Comparison of ENCODE assay signal across 1 fruit fly cellular context in genomic region chr3R:4394654-4395581, dm6.
TF ChIP-seq lines count a peak whose summit lies in the region.

No protein-coding gene starts in this region.

TF ChIP-seq in whole organism, embryonic, 481 proteins besides CTCF, POLR2A, EP300 and RAD21 (continued from another document and continues in another):
- peak; percentile 66 for TF ChIP-seq CG6683 (GFP tag; optimal IDR thresholded peaks at IDR 0.05; lab: Kevin White, UChicago)
- TF ChIP-seq CG2199 (GFP tag; IDR thresholded peaks at IDR 0.05; lab: Robert Waterston, UW), result peak; percentile 91; the same call in 2 of the 3 replicates
- peak; percentile 92 for TF ChIP-seq CG7786 (GFP tag; optimal IDR thresholded peaks at IDR 0.05; lab: Kevin White, UChicago)
- TF ChIP-seq CG5953 (GFP tag; IDR thresholded peaks at IDR 0.05; lab: Robert Waterston, UW), result peak; percentile 85
- TF ChIP-seq CG4854 (GFP tag; optimal IDR thresholded peaks at IDR 0.05; lab: Kevin White, UChicago), result peak; percentile 80
- peak; percentile 68 for TF ChIP-seq CG7987 (GFP tag; optimal IDR thresholded peaks at IDR 0.05; lab: Kevin White, UChicago)
- TF ChIP-seq CG3838 (GFP tag; optimal IDR thresholded peaks at IDR 0.05; lab: Kevin White, UChicago), result peak; percentile 7
- TF ChIP-seq Adf1 (GFP tag; IDR thresholded peaks at IDR 0.05; lab: Robert Waterston, UW), result peak; percentile 53
- peak; percentile 97 for TF ChIP-seq CG12769 (tag; optimal IDR thresholded peaks at IDR 0.05; lab: Kevin White, UChicago)
- peak; percentile 76 for TF ChIP-seq nerfin-1 (tag; optimal IDR thresholded peaks at IDR 0.05; lab: Kevin White, UChicago)
- peak; percentile 56 for TF ChIP-seq cg (GFP tag; optimal IDR thresholded peaks at IDR 0.05; lab: Kevin White, UChicago)
- peak; percentile 77 for TF ChIP-seq CG4424 (GFP tag; optimal IDR thresholded peaks at IDR 0.05; lab: Kevin White, UChicago)
- peak; percentile 89 for TF ChIP-seq pb (GFP tag; optimal IDR thresholded peaks at IDR 0.05; lab: Kevin White, UChicago)
- peak; percentile 94 for TF ChIP-seq dysf (GFP tag; IDR thresholded peaks at IDR 0.05; lab: Robert Waterston, UW)
- TF ChIP-seq CG12155 (GFP tag; optimal IDR thresholded peaks at IDR 0.05; lab: Kevin White, UChicago), result peak; percentile 84
- TF ChIP-seq CG16813 (GFP tag; IDR thresholded peaks at IDR 0.05; lab: Robert Waterston, UW; ENCODE audit: partially characterized antibody), result no peak
- peak; percentile 80 for TF ChIP-seq CHES-1-like (GFP tag; optimal IDR thresholded peaks at IDR 0.05; lab: Kevin White, UChicago)
- TF ChIP-seq kay (GFP tag; optimal IDR thresholded peaks at IDR 0.05; lab: Kevin White, UChicago), result peak; percentile 76
- TF ChIP-seq CG8359 (GFP tag; optimal IDR thresholded peaks at IDR 0.05; lab: Kevin White, UChicago; ENCODE audit: borderline replicate concordance), result peak; percentile 65
- TF ChIP-seq CG17328 (GFP tag; IDR thresholded peaks at IDR 0.05; lab: Robert Waterston, UW), result peak; percentile 84
- TF ChIP-seq Hsf (GFP tag; optimal IDR thresholded peaks at IDR 0.05; lab: Kevin White, UChicago), result peak; percentile 91
- TF ChIP-seq Hr51 (GFP tag; optimal IDR thresholded peaks at IDR 0.05; lab: Kevin White, UChicago), result peak; percentile 76 to 93
- peak; percentile 78 for TF ChIP-seq CG15514 (GFP tag; optimal IDR thresholded peaks at IDR 0.05; lab: Kevin White, UChicago)
- peak; percentile 83 for TF ChIP-seq Aef1 (GFP tag; IDR thresholded peaks at IDR 0.05; lab: Robert Waterston, UW)
- peak; percentile 92 for TF ChIP-seq CG10274 (GFP tag; optimal IDR thresholded peaks at IDR 0.05; lab: Kevin White, UChicago)
- TF ChIP-seq CG2889 (GFP tag; IDR thresholded peaks at IDR 0.05; lab: Robert Waterston, UW), result peak; percentile 77; the same call in 2 of the 3 replicates
- peak; percentile 71 for TF ChIP-seq NFAT (GFP tag; IDR thresholded peaks at IDR 0.05; lab: Robert Waterston, UW)
- TF ChIP-seq CG32772 (GFP tag; IDR thresholded peaks at IDR 0.05; lab: Robert Waterston, UW), result peak; percentile 86
- peak; percentile 82 for TF ChIP-seq Dad (GFP tag; optimal IDR thresholded peaks at IDR 0.05; lab: Kevin White, UChicago)
- TF ChIP-seq Ptx1 (GFP tag; IDR thresholded peaks at IDR 0.05; lab: Robert Waterston, UW), result peak; percentile 91
- TF ChIP-seq Drgx (GFP tag; IDR thresholded peaks at IDR 0.05; lab: Robert Waterston, UW), result peak; percentile 95
- TF ChIP-seq kah (GFP tag; optimal IDR thresholded peaks at IDR 0.05; lab: Kevin White, UChicago), result peak; percentile 57
- TF ChIP-seq ato (GFP tag; IDR thresholded peaks at IDR 0.05; lab: Robert Waterston, UW; ENCODE audit: partially characterized antibody), result no peak
- TF ChIP-seq sim (GFP tag; IDR thresholded peaks at IDR 0.05; lab: Robert Waterston, UW), result peak; percentile 26; the same call in 1 of the 2 replicates
- peak; percentile 84 for TF ChIP-seq chif (GFP tag; optimal IDR thresholded peaks at IDR 0.05; lab: Kevin White, UChicago)
- TF ChIP-seq CG6813 (GFP tag; optimal IDR thresholded peaks at IDR 0.05; lab: Kevin White, UChicago), result peak; percentile 78
- TF ChIP-seq CG1792 (GFP tag; optimal IDR thresholded peaks at IDR 0.05; lab: Kevin White, UChicago), result peak; percentile 90
- TF ChIP-seq HLH54F (GFP tag; optimal IDR thresholded peaks at IDR 0.05; lab: Kevin White, UChicago), result peak; percentile 88
- TF ChIP-seq grn (GFP tag; optimal IDR thresholded peaks at IDR 0.05; lab: Kevin White, UChicago), result peak; percentile 89
- TF ChIP-seq Dp (GFP tag; optimal IDR thresholded peaks at IDR 0.05; lab: Kevin White, UChicago), result no peak
- peak; percentile 75 for TF ChIP-seq CG13296 (GFP tag; optimal IDR thresholded peaks at IDR 0.05; lab: Kevin White, UChicago)
- TF ChIP-seq D19B (GFP tag; optimal IDR thresholded peaks at IDR 0.05; lab: Kevin White, UChicago), result peak; percentile 69
- TF ChIP-seq CG13287 (GFP tag; IDR thresholded peaks at IDR 0.05; lab: Robert Waterston, UW; ENCODE audit: partially characterized antibody), result 0 out of 2 replicates have a peak, but pooled peaks have one; percentile 16
- peak; percentile 88 for TF ChIP-seq CG17359 (tag; optimal IDR thresholded peaks at IDR 0.05; lab: Kevin White, UChicago)
- peak; percentile 88 for TF ChIP-seq Fer3 (tag; optimal IDR thresholded peaks at IDR 0.05; lab: Kevin White, UChicago)
- peak; percentile 77 for TF ChIP-seq sug (tag; optimal IDR thresholded peaks at IDR 0.05; lab: Kevin White, UChicago)
- TF ChIP-seq Nf-YB (GFP tag; optimal IDR thresholded peaks at IDR 0.05; lab: Kevin White, UChicago), result peak; percentile 60
- TF ChIP-seq CG1832 (GFP tag; optimal IDR thresholded peaks at IDR 0.05; lab: Kevin White, UChicago), result no peak
- TF ChIP-seq CG6254 (GFP tag; optimal IDR thresholded peaks at IDR 0.05; lab: Kevin White, UChicago), result peak; percentile 77
- no peak for TF ChIP-seq D (optimal IDR thresholded peaks at IDR 0.05; lab: Kevin White, UChicago)
- peak; percentile 76 for TF ChIP-seq D (GFP tag; optimal IDR thresholded peaks at IDR 0.05; lab: Kevin White, UChicago)
- peak; percentile 88 for TF ChIP-seq bab2 (GFP tag; optimal IDR thresholded peaks at IDR 0.05; lab: Kevin White, UChicago)
- no peak for TF ChIP-seq zen2 (GFP tag; IDR thresholded peaks at IDR 0.05; lab: Robert Waterston, UW; ENCODE audit: partially characterized antibody)
- peak; percentile 57 for TF ChIP-seq twi (tag; optimal IDR thresholded peaks at IDR 0.05; lab: Kevin White, UChicago)
- TF ChIP-seq CG13775 (GFP tag; optimal IDR thresholded peaks at IDR 0.05; lab: Kevin White, UChicago), result peak; percentile 72
- TF ChIP-seq CG7745 (tag; optimal IDR thresholded peaks at IDR 0.05; lab: Kevin White, UChicago), result no peak
- TF ChIP-seq fd96Cb (tag; optimal IDR thresholded peaks at IDR 0.05; lab: Kevin White, UChicago), result peak; percentile 84
- TF ChIP-seq Rx (GFP tag; IDR thresholded peaks at IDR 0.05; lab: Robert Waterston, UW), result peak; percentile 85
- TF ChIP-seq Xrp1 (GFP tag; IDR thresholded peaks at IDR 0.05; lab: Robert Waterston, UW), result peak; percentile 84
- peak; percentile 86 to 91 for TF ChIP-seq dpn (GFP tag; optimal IDR thresholded peaks at IDR 0.05; lab: Kevin White, UChicago)
- TF ChIP-seq inv (GFP tag; IDR thresholded peaks at IDR 0.05; lab: Robert Waterston, UW; ENCODE audit: partially characterized antibody), result no peak
- peak; percentile 71 for TF ChIP-seq Abd-B (GFP tag; optimal IDR thresholded peaks at IDR 0.05; lab: Kevin White, UChicago)
- peak; percentile 79 for TF ChIP-seq CG7556 (GFP tag; optimal IDR thresholded peaks at IDR 0.05; lab: Kevin White, UChicago)
- TF ChIP-seq Hr39 (optimal IDR thresholded peaks at IDR 0.05; lab: Kevin White, UChicago), result no peak
- TF ChIP-seq CG17361 (GFP tag; IDR thresholded peaks at IDR 0.05; lab: Robert Waterston, UW), result peak; percentile 83
- TF ChIP-seq CG8478 (optimal IDR thresholded peaks at IDR 0.05; lab: Kevin White, UChicago), result no peak
- peak; percentile 76; the same call in 1 of the 2 replicates for TF ChIP-seq ara (GFP tag; IDR thresholded peaks at IDR 0.05; lab: Robert Waterston, UW)
- TF ChIP-seq ttk (GFP tag; IDR thresholded peaks at IDR 0.05; lab: Robert Waterston, UW), result peak; percentile 85
- peak; percentile 75 for TF ChIP-seq CG10543 (GFP tag; optimal IDR thresholded peaks at IDR 0.05; lab: Kevin White, UChicago)
- TF ChIP-seq row (GFP tag; IDR thresholded peaks at IDR 0.05; lab: Robert Waterston, UW), result peak; percentile 96
- TF ChIP-seq CG17612 (GFP tag; IDR thresholded peaks at IDR 0.05; lab: Robert Waterston, UW), result peak; percentile 48; the same call in 1 of the 2 replicates
- no peak for TF ChIP-seq Lpt (GFP tag; optimal IDR thresholded peaks at IDR 0.05; lab: Kevin White, UChicago)
- peak; percentile 87 for TF ChIP-seq HLH3B (GFP tag; IDR thresholded peaks at IDR 0.05; lab: Robert Waterston, UW)
- peak; percentile 52 for TF ChIP-seq CG4707 (GFP tag; optimal IDR thresholded peaks at IDR 0.05; lab: Kevin White, UChicago)
- TF ChIP-seq Trl (optimal IDR thresholded peaks at IDR 0.05; lab: Kevin White, UChicago), result no peak
- peak; percentile 87 for TF ChIP-seq Trl (GFP tag; optimal IDR thresholded peaks at IDR 0.05; lab: Kevin White, UChicago)
- TF ChIP-seq insv (GFP tag; optimal IDR thresholded peaks at IDR 0.05; lab: Kevin White, UChicago), result no peak
- TF ChIP-seq ind (GFP tag; optimal IDR thresholded peaks at IDR 0.05; lab: Kevin White, UChicago), result peak; percentile 91
- peak; percentile 90 for TF ChIP-seq Antp (GFP tag; optimal IDR thresholded peaks at IDR 0.05; lab: Kevin White, UChicago)
- TF ChIP-seq CG18011 (GFP tag; optimal IDR thresholded peaks at IDR 0.05; lab: Kevin White, UChicago), result peak; percentile 68
- TF ChIP-seq sd (tag; optimal IDR thresholded peaks at IDR 0.05; lab: Kevin White, UChicago), result no peak
- TF ChIP-seq ken (GFP tag; IDR thresholded peaks at IDR 0.05; lab: Robert Waterston, UW), result peak; percentile 86
- no peak for TF ChIP-seq Stat92E (GFP tag; optimal IDR thresholded peaks at IDR 0.05; lab: Kevin White, UChicago)
- peak; percentile 79 for TF ChIP-seq Atf-2 (GFP tag; optimal IDR thresholded peaks at IDR 0.05; lab: Kevin White, UChicago)
- peak; percentile 54 for TF ChIP-seq CG14965 (GFP tag; optimal IDR thresholded peaks at IDR 0.05; lab: Kevin White, UChicago; ENCODE audit: borderline replicate concordance)
- TF ChIP-seq CG9609 (GFP tag; optimal IDR thresholded peaks at IDR 0.05; lab: Kevin White, UChicago), result peak; percentile 88
- peak; percentile 71 for TF ChIP-seq gsb (GFP tag; IDR thresholded peaks at IDR 0.05; lab: Robert Waterston, UW)
- peak; percentile 87 for TF ChIP-seq zfh1 (GFP tag; IDR thresholded peaks at IDR 0.05; lab: Robert Waterston, UW)
- TF ChIP-seq Doc3 (GFP tag; IDR thresholded peaks at IDR 0.05; lab: Robert Waterston, UW; ENCODE audit: partially characterized antibody), result no peak
- no peak for TF ChIP-seq bigmax (GFP tag; optimal IDR thresholded peaks at IDR 0.05; lab: Kevin White, UChicago)
- peak; percentile 77 for TF ChIP-seq CG11247 (GFP tag; IDR thresholded peaks at IDR 0.05; lab: Robert Waterston, UW)
- no peak for TF ChIP-seq CG8290 (GFP tag; optimal IDR thresholded peaks at IDR 0.05; lab: Kevin White, UChicago)
- TF ChIP-seq CG8290 (tag; optimal IDR thresholded peaks at IDR 0.05; lab: Kevin White, UChicago), result peak in 1 of 2 experiments; percentile 97
- TF ChIP-seq Sry-β (GFP tag; optimal IDR thresholded peaks at IDR 0.05; lab: Kevin White, UChicago), result peak; percentile 70
- TF ChIP-seq Jarid2 (GFP tag; optimal IDR thresholded peaks at IDR 0.05; lab: Kevin White, UChicago), result no peak
- TF ChIP-seq CG18764 (GFP tag; optimal IDR thresholded peaks at IDR 0.05; lab: Kevin White, UChicago), result peak; percentile 67
- no peak for TF ChIP-seq Dfd (GFP tag; optimal IDR thresholded peaks at IDR 0.05; lab: Kevin White, UChicago)
- peak; percentile 82 for TF ChIP-seq CG1647 (GFP tag; optimal IDR thresholded peaks at IDR 0.05; lab: Kevin White, UChicago)
- peak; percentile 87 for TF ChIP-seq CG2712 (tag; optimal IDR thresholded peaks at IDR 0.05; lab: Kevin White, UChicago)
- TF ChIP-seq CG2875 (GFP tag; optimal IDR thresholded peaks at IDR 0.05; lab: Kevin White, UChicago), result peak; percentile 75
- peak; percentile 77; the same call in 1 of the 2 replicates for TF ChIP-seq Lim3 (GFP tag; IDR thresholded peaks at IDR 0.05; lab: Robert Waterston, UW)
- TF ChIP-seq pho (GFP tag; optimal IDR thresholded peaks at IDR 0.05; lab: Kevin White, UChicago), result peak; percentile 89
- TF ChIP-seq CG11560 (tag; IDR thresholded peaks at IDR 0.05; lab: Robert Waterston, UW), result peak; percentile 58; the same call in 1 of the 3 replicates
- peak; percentile 92 for TF ChIP-seq CG11504 (tag; optimal IDR thresholded peaks at IDR 0.05; lab: Kevin White, UChicago)
- TF ChIP-seq CG11695 (GFP tag; IDR thresholded peaks at IDR 0.05; lab: Robert Waterston, UW), result peak; percentile 91
- peak; percentile 64 for TF ChIP-seq CG14710 (tag; optimal IDR thresholded peaks at IDR 0.05; lab: Kevin White, UChicago)
- TF ChIP-seq Dref (GFP tag; IDR thresholded peaks at IDR 0.05; lab: Robert Waterston, UW), result 0 out of 2 replicates have a peak, but pooled peaks have one; percentile 17
- TF ChIP-seq mam (GFP tag; optimal IDR thresholded peaks at IDR 0.05; lab: Kevin White, UChicago), result peak; percentile 88
- peak; percentile 84 for TF ChIP-seq BtbVII (GFP tag; optimal IDR thresholded peaks at IDR 0.05; lab: Kevin White, UChicago)
- peak; percentile 91 for TF ChIP-seq CG11456 (GFP tag; IDR thresholded peaks at IDR 0.05; lab: Robert Waterston, UW)
- peak; percentile 57 for TF ChIP-seq CG3065 (GFP tag; optimal IDR thresholded peaks at IDR 0.05; lab: Kevin White, UChicago)
- peak; percentile 51 for TF ChIP-seq Lhr (GFP tag; optimal IDR thresholded peaks at IDR 0.05; lab: Kevin White, UChicago)
- no peak for TF ChIP-seq zf30C (GFP tag; optimal IDR thresholded peaks at IDR 0.05; lab: Kevin White, UChicago)
- peak; percentile 86 for TF ChIP-seq H15 (GFP tag; IDR thresholded peaks at IDR 0.05; lab: Robert Waterston, UW)
- TF ChIP-seq CG17568 (GFP tag; optimal IDR thresholded peaks at IDR 0.05; lab: Kevin White, UChicago), result peak; percentile 74
- TF ChIP-seq gcm (GFP tag; optimal IDR thresholded peaks at IDR 0.05; lab: Kevin White, UChicago), result peak; percentile 66
- TF ChIP-seq CG1603 (tag; optimal IDR thresholded peaks at IDR 0.05; lab: Kevin White, UChicago), result peak; percentile 96
- peak; percentile 91 for TF ChIP-seq CG18599 (GFP tag; optimal IDR thresholded peaks at IDR 0.05; lab: Kevin White, UChicago)
- no peak for TF ChIP-seq pros (GFP tag; optimal IDR thresholded peaks at IDR 0.05; lab: Kevin White, UChicago)
- TF ChIP-seq Hr78 (GFP tag; optimal IDR thresholded peaks at IDR 0.05; lab: Kevin White, UChicago), result no peak
- no peak for TF ChIP-seq prd (optimal IDR thresholded peaks at IDR 0.05; lab: Kevin White, UChicago)
- TF ChIP-seq prd (GFP tag; IDR thresholded peaks at IDR 0.05; lab: Robert Waterston, UW), result peak; percentile 90
- peak; percentile 77 for TF ChIP-seq CG10267 (tag; optimal IDR thresholded peaks at IDR 0.05; lab: Kevin White, UChicago)
- TF ChIP-seq Dll (GFP tag; IDR thresholded peaks at IDR 0.05; lab: Robert Waterston, UW; ENCODE audit: partially characterized antibody), result no peak
- TF ChIP-seq Doc2 (GFP tag; IDR thresholded peaks at IDR 0.05; lab: Robert Waterston, UW), result no peak
- TF ChIP-seq trh (GFP tag; optimal IDR thresholded peaks at IDR 0.05; lab: Kevin White, UChicago), result peak; percentile 69
- TF ChIP-seq zfh2 (GFP tag; optimal IDR thresholded peaks at IDR 0.05; lab: Kevin White, UChicago), result peak; percentile 91
- no peak for TF ChIP-seq Gsc (GFP tag; IDR thresholded peaks at IDR 0.05; lab: Robert Waterston, UW)
- peak; percentile 83 for TF ChIP-seq B-H1 (GFP tag; IDR thresholded peaks at IDR 0.05; lab: Robert Waterston, UW)
- TF ChIP-seq h (optimal IDR thresholded peaks at IDR 0.05; lab: Kevin White, UChicago), result no peak
- peak; percentile 75 for TF ChIP-seq CG15601 (tag; optimal IDR thresholded peaks at IDR 0.05; lab: Kevin White, UChicago)
